Fruit fly (Drosophila melanogaster) whole organism, adult: ENCODE data around the gene CG12310.

Experiments used
- CG11617 ChIP-seq: fragments of 200-800 bp; sonication (Bioruptor generic); optimal IDR thresholded peaks from 2 replicates; lab custom pipeline; 2017; ENCODE audit warnings: mild to moderate bottlenecking, missing biosample characterization, missing genetic modification reagents, missing genetic modification characterization
- CG12768 ChIP-seq: fragments of 200-800 bp; sonication (Bioruptor generic); optimal IDR thresholded peaks from 2 replicates; lab custom pipeline; 2017; ENCODE audit warnings: missing biosample characterization, missing genetic modification characterization, mild to moderate bottlenecking, moderate library complexity, missing genetic modification reagents
- CG14711 ChIP-seq: fragments of 200-800 bp; sonication (Bioruptor generic); optimal IDR thresholded peaks from 2 replicates; lab custom pipeline; 2018; ENCODE audit warnings: missing biosample characterization, mild to moderate bottlenecking, missing genetic modification characterization, moderate library complexity
- CG1620 ChIP-seq: fragments of 200-800 bp; sonication (Bioruptor generic); optimal IDR thresholded peaks from 2 replicates; lab custom pipeline; 2016; ENCODE audit warnings: missing biosample characterization, missing genetic modification characterization
- CG7045 ChIP-seq: fragments of 200-800 bp; sonication (Bioruptor generic); optimal IDR thresholded peaks from 2 replicates; lab custom pipeline; 2017; ENCODE audit warnings: missing biosample characterization, mild to moderate bottlenecking, missing genetic modification characterization
- CG7101 ChIP-seq: fragments of 200-800 bp; sonication (Bioruptor generic); optimal IDR thresholded peaks from 2 replicates; lab custom pipeline; 2018; ENCODE audit warnings: missing biosample characterization, mild to moderate bottlenecking, missing genetic modification characterization, moderate library complexity
- Clk ChIP-seq: fragments of 200-800 bp; sonication (Bioruptor generic); optimal IDR thresholded peaks from 2 replicates; lab custom pipeline; 2017; ENCODE audit warnings: missing biosample characterization, missing genetic modification characterization
- Crg-1 ChIP-seq: fragments of 200-800 bp; sonication (Bioruptor generic); optimal IDR thresholded peaks from 2 replicates; lab custom pipeline; 2016; ENCODE audit warnings: missing biosample characterization, missing genetic modification characterization
- Mnt ChIP-seq: fragments of 200-800 bp; sonication (Bioruptor generic); optimal IDR thresholded peaks from 2 replicates; lab custom pipeline; 2016; ENCODE audit warnings: missing biosample characterization, mild to moderate bottlenecking, missing genetic modification characterization
- bab1 ChIP-seq: fragments of 200-800 bp; sonication (Bioruptor generic); optimal IDR thresholded peaks from 3 replicates; lab custom pipeline; 2019; ENCODE audit warnings: missing biosample characterization, mild to moderate bottlenecking, missing genetic modification characterization, moderate library complexity
- cic ChIP-seq: fragments of 200-800 bp; sonication (Bioruptor generic); optimal IDR thresholded peaks from 2 replicates; lab custom pipeline; 2017; ENCODE audit warnings: missing biosample characterization, mild to moderate bottlenecking, missing genetic modification characterization, moderate library complexity
- kay ChIP-seq: fragments of 200-800 bp; sonication (Bioruptor generic); peaks from one replicate; lab custom pipeline; 2016; ENCODE audit warnings: missing biosample characterization, missing genetic modification characterization, borderline replicate concordance
- ovo ChIP-seq: fragments of 200-800 bp; sonication (Bioruptor generic); optimal IDR thresholded peaks from 2 replicates; lab custom pipeline; 2016; ENCODE audit warnings: missing biosample characterization, missing genetic modification characterization
- pad ChIP-seq: fragments of 200-800 bp; sonication (Bioruptor generic); optimal IDR thresholded peaks from 3 replicates; lab custom pipeline; 2017; ENCODE audit warnings: missing biosample characterization, missing genetic modification characterization, mild to moderate bottlenecking, moderate library complexity, missing genetic modification reagents

- no peak for TF ChIP-seq cic
- no peak for TF ChIP-seq CG7101 (tag; lab: Kevin White, UChicago)
- no peak for TF ChIP-seq CG7045 (GFP tag; lab: Kevin White, UChicago)
- TF ChIP-seq kay (GFP tag; lab: Kevin White, UChicago) = no peak
- no peak for TF ChIP-seq Clk (GFP tag; lab: Kevin White, UChicago)
- TF ChIP-seq bab1 = no peak
- TF ChIP-seq CG12768 (GFP tag; lab: Kevin White, UChicago) = no peak
- TF ChIP-seq Crg-1 = no peak
- TF ChIP-seq Mnt = no peak
- no peak for TF ChIP-seq CG14711 (tag; lab: Kevin White, UChicago)
- TF ChIP-seq CG1620 (GFP tag; lab: Kevin White, UChicago) = no peak
- TF ChIP-seq pad (GFP tag; lab: Kevin White, UChicago) = no peak
- TF ChIP-seq CG11617 (GFP tag; lab: Kevin White, UChicago) = no peak
- TF ChIP-seq ovo (GFP tag; lab: Kevin White, UChicago) = no peak
Measured at dm6 chr3L:15007271-15007948, 43.2 kb downstream of the CG12310 start.
